ENCODE assay signal across 1 fruit fly cellular context in genomic region chr2L:3228694-3229093, dm6.
A peak's percentile ranks its signal among the peaks of the same experiment; 100 is the strongest.
TF ChIP-seq lines count a peak whose summit lies in the region.

No protein-coding gene starts in this region.

TF ChIP-seq in whole organism, embryonic, 481 proteins besides CTCF, POLR2A, EP300 and RAD21 (continued from another document and continues in another):
- TF ChIP-seq maf-S (GFP tag; optimal IDR thresholded peaks at IDR 0.05; lab: Kevin White, UChicago) (no peak), ab (GFP tag; optimal IDR thresholded peaks at IDR 0.05; lab: Kevin White, UChicago) (no peak), CG8281 (tag; optimal IDR thresholded peaks at IDR 0.05; lab: Kevin White, UChicago) (peak; percentile 39), CG8388 (GFP tag; optimal IDR thresholded peaks at IDR 0.05; lab: Kevin White, UChicago) (no peak), CG14860 (GFP tag; IDR thresholded peaks at IDR 0.05; lab: Robert Waterston, UW; ENCODE audit: partially characterized antibody) (no peak), GATAe (GFP tag; conservative IDR thresholded peaks at IDR 0.05; lab: Robert Waterston, UW) (no peak), CG32767 (GFP tag; IDR thresholded peaks at IDR 0.05; lab: Robert Waterston, UW) (no peak), pfk (GFP tag; optimal IDR thresholded peaks at IDR 0.05; lab: Kevin White, UChicago) (peak; percentile 9), CG3163 (GFP tag; optimal IDR thresholded peaks at IDR 0.05; lab: Kevin White, UChicago) (no peak), NFAT (GFP tag; IDR thresholded peaks at IDR 0.05; lab: Robert Waterston, UW) (peak; percentile 41; the same call in 1 of the 2 replicates), Ets65A (GFP tag; lab: Kevin White, UChicago) (no peak), CG2129 (GFP tag; IDR thresholded peaks at IDR 0.05; lab: Robert Waterston, UW; ENCODE audit: partially characterized antibody) (no peak), CG5953 (GFP tag; IDR thresholded peaks at IDR 0.05; lab: Robert Waterston, UW) (no peak), CG31441 (GFP tag; IDR thresholded peaks at IDR 0.05; lab: Robert Waterston, UW) (0 out of 2 replicates have a peak, but pooled peaks have one; percentile 22), CG12104 (GFP tag; optimal IDR thresholded peaks at IDR 0.05; lab: Kevin White, UChicago) (no peak), ac (GFP tag; optimal IDR thresholded peaks at IDR 0.05; lab: Kevin White, UChicago) (no peak), br (optimal IDR thresholded peaks at IDR 0.05; lab: Kevin White, UChicago) (no peak), CG16813 (GFP tag; IDR thresholded peaks at IDR 0.05; lab: Robert Waterston, UW; ENCODE audit: partially characterized antibody) (no peak), CG2678 (tag; optimal IDR thresholded peaks at IDR 0.05; lab: Kevin White, UChicago) (peak; percentile 69), Fer3 (tag; optimal IDR thresholded peaks at IDR 0.05; lab: Kevin White, UChicago) (peak; percentile 74), CG7745 (tag; optimal IDR thresholded peaks at IDR 0.05; lab: Kevin White, UChicago) (no peak), CG17359 (tag; optimal IDR thresholded peaks at IDR 0.05; lab: Kevin White, UChicago) (no peak), CG10462 (GFP tag; optimal IDR thresholded peaks at IDR 0.05; lab: Kevin White, UChicago) (no peak), CG10366 (GFP tag; IDR thresholded peaks at IDR 0.05; lab: Robert Waterston, UW) (no peak), CG2120 (GFP tag; optimal IDR thresholded peaks at IDR 0.05; lab: Kevin White, UChicago) (no peak), hb (GFP tag; IDR thresholded peaks at IDR 0.05; lab: Robert Waterston, UW; ENCODE audit: partially characterized antibody) (no peak), CG1603 (tag; optimal IDR thresholded peaks at IDR 0.05; lab: Kevin White, UChicago) (no peak), nau (GFP tag; optimal IDR thresholded peaks at IDR 0.05; lab: Kevin White, UChicago) (peak; percentile 63), stc (GFP tag; IDR thresholded peaks at IDR 0.05; lab: Robert Waterston, UW) (0 out of 2 replicates have a peak, but pooled peaks have one; percentile 28), CG7271 (tag; optimal IDR thresholded peaks at IDR 0.05; lab: Kevin White, UChicago) (no peak), CG18476 (GFP tag; optimal IDR thresholded peaks at IDR 0.05; lab: Kevin White, UChicago) (no peak), cwo (GFP tag; optimal IDR thresholded peaks at IDR 0.05; lab: Kevin White, UChicago) (peak; percentile 30), Oaz (GFP tag; IDR thresholded peaks at IDR 0.05; lab: Robert Waterston, UW) (no peak), run (tag; optimal IDR thresholded peaks at IDR 0.05; lab: Kevin White, UChicago) (no peak), CG6813 (GFP tag; optimal IDR thresholded peaks at IDR 0.05; lab: Kevin White, UChicago) (peak; percentile 74), CG6689 (GFP tag; IDR thresholded peaks at IDR 0.05; lab: Robert Waterston, UW) (peak; percentile 35; the same call in 1 of the 2 replicates), CG13296 (GFP tag; optimal IDR thresholded peaks at IDR 0.05; lab: Kevin White, UChicago) (peak; percentile 59), gt (GFP tag; IDR thresholded peaks at IDR 0.05; lab: Robert Waterston, UW) (no peak), CG6765 (GFP tag; optimal IDR thresholded peaks at IDR 0.05; lab: Kevin White, UChicago) (peak; percentile 44), CG31365 (tag; optimal IDR thresholded peaks at IDR 0.05; lab: Kevin White, UChicago) (peak; percentile 26), CG17612 (GFP tag; IDR thresholded peaks at IDR 0.05; lab: Robert Waterston, UW) (no peak), CG30020 (tag; optimal IDR thresholded peaks at IDR 0.05; lab: Kevin White, UChicago) (no peak), dati (GFP tag; IDR thresholded peaks at IDR 0.05; lab: Robert Waterston, UW) (no peak), CG1233 (GFP tag; optimal IDR thresholded peaks at IDR 0.05; lab: Kevin White, UChicago) (peak; percentile 40), otp (GFP tag; IDR thresholded peaks at IDR 0.05; lab: Robert Waterston, UW) (no peak), kah (GFP tag; optimal IDR thresholded peaks at IDR 0.05; lab: Kevin White, UChicago) (no peak), Hsf (GFP tag; optimal IDR thresholded peaks at IDR 0.05; lab: Kevin White, UChicago) (no peak), repo (GFP tag; optimal IDR thresholded peaks at IDR 0.05; lab: Kevin White, UChicago) (no peak), CG17829 (tag; optimal IDR thresholded peaks at IDR 0.05; lab: Kevin White, UChicago) (no peak), crc (GFP tag; optimal IDR thresholded peaks at IDR 0.05; lab: Kevin White, UChicago) (no peak), Ssrp (tag; optimal IDR thresholded peaks at IDR 0.05; lab: Kevin White, UChicago) (no peak), kay (GFP tag; optimal IDR thresholded peaks at IDR 0.05; lab: Kevin White, UChicago) (no peak), CG5245 (GFP tag; optimal IDR thresholded peaks at IDR 0.05; lab: Kevin White, UChicago) (no peak), CG43689 (GFP tag; IDR thresholded peaks at IDR 0.05; lab: Robert Waterston, UW) (no peak), sens (GFP tag; lab: Kevin White, UChicago) (peak; percentile 44), scrt (GFP tag; optimal IDR thresholded peaks at IDR 0.05; lab: Kevin White, UChicago) (peak; percentile 28), CrebB (tag; optimal IDR thresholded peaks at IDR 0.05; lab: Kevin White, UChicago) (no peak), prd (optimal IDR thresholded peaks at IDR 0.05; lab: Kevin White, UChicago) (no peak), prd (GFP tag; IDR thresholded peaks at IDR 0.05; lab: Robert Waterston, UW) (peak; percentile 6; the same call in 1 of the 3 replicates), CG2116 (GFP tag; optimal IDR thresholded peaks at IDR 0.05; lab: Kevin White, UChicago) (no peak), CG12236 (GFP tag; optimal IDR thresholded peaks at IDR 0.05; lab: Kevin White, UChicago) (no peak), eve (GFP tag; optimal IDR thresholded peaks at IDR 0.05; lab: Kevin White, UChicago) (no peak), CG12769 (tag; optimal IDR thresholded peaks at IDR 0.05; lab: Kevin White, UChicago) (peak; percentile 7), CG3281 (GFP tag; optimal IDR thresholded peaks at IDR 0.05; lab: Kevin White, UChicago) (peak; percentile 67), so (GFP tag; IDR thresholded peaks at IDR 0.05; lab: Robert Waterston, UW) (peak; percentile 60; the same call in 2 of the 3 replicates), CG7839 (tag; optimal IDR thresholded peaks at IDR 0.05; lab: Kevin White, UChicago) (peak; percentile 28), Doc3 (GFP tag; IDR thresholded peaks at IDR 0.05; lab: Robert Waterston, UW; ENCODE audit: partially characterized antibody) (no peak), lmd (GFP tag; IDR thresholded peaks at IDR 0.05; lab: Robert Waterston, UW) (no peak), Max (GFP tag; optimal IDR thresholded peaks at IDR 0.05; lab: Kevin White, UChicago) (no peak), Fer1 (GFP tag; optimal IDR thresholded peaks at IDR 0.05; lab: Kevin White, UChicago) (peak; percentile 76), HmgD (GFP tag; optimal IDR thresholded peaks at IDR 0.05; lab: Kevin White, UChicago) (no peak), Lim3 (GFP tag; IDR thresholded peaks at IDR 0.05; lab: Robert Waterston, UW) (no peak), Doc2 (GFP tag; IDR thresholded peaks at IDR 0.05; lab: Robert Waterston, UW) (no peak), hth (optimal IDR thresholded peaks at IDR 0.05; lab: Kevin White, UChicago) (no peak), Hmx (GFP tag; optimal IDR thresholded peaks at IDR 0.05; lab: Kevin White, UChicago) (no peak), HHEX (GFP tag; optimal IDR thresholded peaks at IDR 0.05; lab: Kevin White, UChicago) (peak; percentile 69), hbn (GFP tag; IDR thresholded peaks at IDR 0.05; lab: Robert Waterston, UW; ENCODE audit: partially characterized antibody) (no peak), CG15696 (tag; optimal IDR thresholded peaks at IDR 0.05; lab: Kevin White, UChicago) (peak; percentile 1), Ets97D (GFP tag; optimal IDR thresholded peaks at IDR 0.05; lab: Kevin White, UChicago) (no peak), zfh1 (GFP tag; IDR thresholded peaks at IDR 0.05; lab: Robert Waterston, UW) (no peak), CG34224 (GFP tag; IDR thresholded peaks at IDR 0.05; lab: Robert Waterston, UW; ENCODE audit: partially characterized antibody) (no peak), CG11696 (GFP tag; IDR thresholded peaks at IDR 0.05; lab: Robert Waterston, UW) (0 out of 2 replicates have a peak, but pooled peaks have one; percentile 31), phol (tag; optimal IDR thresholded peaks at IDR 0.05; lab: Kevin White, UChicago) (no peak), Sox100B (GFP tag; optimal IDR thresholded peaks at IDR 0.05; lab: Kevin White, UChicago) (peak; percentile 24), NC2β (GFP tag; optimal IDR thresholded peaks at IDR 0.05; lab: Kevin White, UChicago) (no peak), row (GFP tag; IDR thresholded peaks at IDR 0.05; lab: Robert Waterston, UW) (no peak), sisA (GFP tag; IDR thresholded peaks at IDR 0.05; lab: Robert Waterston, UW) (no peak), Atf-2 (GFP tag; optimal IDR thresholded peaks at IDR 0.05; lab: Kevin White, UChicago) (no peak), Scr (GFP tag; IDR thresholded peaks at IDR 0.05; lab: Robert Waterston, UW; ENCODE audit: partially characterized antibody) (no peak), CG9437 (GFP tag; optimal IDR thresholded peaks at IDR 0.05; lab: Kevin White, UChicago) (no peak), Rfx (GFP tag; IDR thresholded peaks at IDR 0.05; lab: Robert Waterston, UW) (no peak), BEAF-32 (GFP tag; optimal IDR thresholded peaks at IDR 0.05; lab: Kevin White, UChicago) (no peak), usp (GFP tag; optimal IDR thresholded peaks at IDR 0.05; lab: Kevin White, UChicago) (no peak), hkb (optimal IDR thresholded peaks at IDR 0.05; lab: Kevin White, UChicago) (no peak), hkb (GFP tag; IDR thresholded peaks at IDR 0.05; lab: Robert Waterston, UW) (no peak), CG9817 (tag; optimal IDR thresholded peaks at IDR 0.05; lab: Kevin White, UChicago) (no peak), fu2 (GFP tag; optimal IDR thresholded peaks at IDR 0.05; lab: Kevin White, UChicago) (no peak), CG7556 (GFP tag; optimal IDR thresholded peaks at IDR 0.05; lab: Kevin White, UChicago) (no peak), Oli (tag; optimal IDR thresholded peaks at IDR 0.05; lab: Kevin White, UChicago) (no peak), CG10654 (GFP tag; optimal IDR thresholded peaks at IDR 0.05; lab: Kevin White, UChicago) (no peak), CG8924 (tag; optimal IDR thresholded peaks at IDR 0.05; lab: Kevin White, UChicago) (no peak), chif (GFP tag; optimal IDR thresholded peaks at IDR 0.05; lab: Kevin White, UChicago) (no peak), az2 (GFP tag; optimal IDR thresholded peaks at IDR 0.05; lab: Kevin White, UChicago) (no peak), odd (GFP tag; optimal IDR thresholded peaks at IDR 0.05; lab: Kevin White, UChicago) (no peak), CG32532 (GFP tag; IDR thresholded peaks at IDR 0.05; lab: Robert Waterston, UW) (no peak), toy (GFP tag; IDR thresholded peaks at IDR 0.05; lab: Robert Waterston, UW) (0 out of 2 replicates have a peak, but pooled peaks have one; percentile 32), CG10147 (GFP tag; optimal IDR thresholded peaks at IDR 0.05; lab: Kevin White, UChicago) (no peak), E2f1 (GFP tag; IDR thresholded peaks at IDR 0.05; lab: Robert Waterston, UW) (no peak), ems (GFP tag; optimal IDR thresholded peaks at IDR 0.05; lab: Kevin White, UChicago) (no peak), Ravus (GFP tag; IDR thresholded peaks at IDR 0.05; lab: Robert Waterston, UW) (no peak), MESR4 (GFP tag; optimal IDR thresholded peaks at IDR 0.05; lab: Kevin White, UChicago) (no peak), CG14965 (GFP tag; optimal IDR thresholded peaks at IDR 0.05; lab: Kevin White, UChicago; ENCODE audit: borderline replicate concordance) (no peak), Side (GFP tag; optimal IDR thresholded peaks at IDR 0.05; lab: Kevin White, UChicago) (no peak), CG11398 (GFP tag; optimal IDR thresholded peaks at IDR 0.05; lab: Kevin White, UChicago) (no peak), CG17361 (GFP tag; IDR thresholded peaks at IDR 0.05; lab: Robert Waterston, UW) (no peak), CG3995 (GFP tag; optimal IDR thresholded peaks at IDR 0.05; lab: Kevin White, UChicago) (no peak), CG8290 (GFP tag; optimal IDR thresholded peaks at IDR 0.05; lab: Kevin White, UChicago) (no peak), CG8290 (tag; optimal IDR thresholded peaks at IDR 0.05; lab: Kevin White, UChicago) (peak in 1 of 2 experiments; percentile 50), Blimp-1 (GFP tag; optimal IDR thresholded peaks at IDR 0.05; lab: Kevin White, UChicago) (no peak), pan (optimal IDR thresholded peaks at IDR 0.05; lab: Kevin White, UChicago) (no peak), pan (GFP tag; optimal IDR thresholded peaks at IDR 0.05 in 1 of 2, IDR thresholded peaks at IDR 0.05 in 1 of 2) (peak in 1 of 2 experiments; percentile 46), CG11504 (tag; optimal IDR thresholded peaks at IDR 0.05; lab: Kevin White, UChicago) (no peak), Dip3 (GFP tag; optimal IDR thresholded peaks at IDR 0.05; lab: Kevin White, UChicago) (no peak), CG4707 (GFP tag; optimal IDR thresholded peaks at IDR 0.05; lab: Kevin White, UChicago) (no peak), CG4730 (GFP tag; IDR thresholded peaks at IDR 0.05; lab: Robert Waterston, UW) (no peak), vvl (GFP tag; IDR thresholded peaks at IDR 0.05; lab: Robert Waterston, UW) (no peak), abd-A (tag; optimal IDR thresholded peaks at IDR 0.05; lab: Kevin White, UChicago) (no peak), bbx (GFP tag; IDR thresholded peaks at IDR 0.05; lab: Robert Waterston, UW; ENCODE audit: partially characterized antibody) (no peak), btn (GFP tag; optimal IDR thresholded peaks at IDR 0.05; lab: Kevin White, UChicago) (no peak), fd96Cb (tag; optimal IDR thresholded peaks at IDR 0.05; lab: Kevin White, UChicago) (no peak), Ada2b (GFP tag; IDR thresholded peaks at IDR 0.05; lab: Robert Waterston, UW) (no peak), chm (GFP tag; IDR thresholded peaks at IDR 0.05; lab: Robert Waterston, UW) (no peak), ttk (GFP tag; IDR thresholded peaks at IDR 0.05; lab: Robert Waterston, UW) (no peak), sna (GFP tag; IDR thresholded peaks at IDR 0.05; lab: Robert Waterston, UW; ENCODE audit: partially characterized antibody) (no peak), gce (GFP tag; IDR thresholded peaks at IDR 0.05; lab: Robert Waterston, UW) (peak; percentile 28; the same call in 1 of the 3 replicates), Nf-YC (tag; optimal IDR thresholded peaks at IDR 0.05; lab: Kevin White, UChicago) (no peak), tap (tag; optimal IDR thresholded peaks at IDR 0.05; lab: Kevin White, UChicago) (peak; percentile 27)
